Fruit fly (Drosophila melanogaster): ENCODE results near the gene Srp14.

Srp14 gene

dm6 chr3R:20597407-20598325, 17.8 kb downstream of the Srp14 start:
- TF ChIP-seq noc (tag; optimal IDR thresholded peaks at IDR 0.05), result no peak

- no peak for TF ChIP-seq noc (tag; optimal IDR thresholded peaks at IDR 0.05)
Observed at dm6 chr3R:20600109-20600508, 20.2 kb downstream of the Srp14 start.

dm6 chr3R:20602599-20602998, 22.7 kb downstream of the Srp14 start:
- TF ChIP-seq noc (tag; optimal IDR thresholded peaks at IDR 0.05), result no peak

dm6 chr3R:20604078-20604477, 24.2 kb downstream of the Srp14 start:
- no peak for TF ChIP-seq noc (tag; optimal IDR thresholded peaks at IDR 0.05)

dm6 chr3R:20605078-20605477, 25.2 kb downstream of the Srp14 start:
- TF ChIP-seq noc (tag; optimal IDR thresholded peaks at IDR 0.05), result no peak

- TF ChIP-seq noc (tag; optimal IDR thresholded peaks at IDR 0.05), result peak; percentile 79
Observed at dm6 chr3R:20605562-20606155, 25.7 kb downstream of the Srp14 start.

dm6 chr3R:20608199-20608598, 28.3 kb downstream of the Srp14 start:
- no peak for TF ChIP-seq noc (tag; optimal IDR thresholded peaks at IDR 0.05)

- no peak for TF ChIP-seq noc (tag; optimal IDR thresholded peaks at IDR 0.05)
Observed at dm6 chr3R:20616801-20617200, 36.9 kb downstream of the Srp14 start, which contains the start of gene CG15923. Gene CG15923 (minus strand): TSS chr3R:20616901.

dm6 chr3R:20617583-20617982, 37.7 kb downstream of the Srp14 start, which contains the start of gene CG5466:
Gene CG5466 (plus strand): TSS chr3R:20617883.
- TF ChIP-seq noc (tag; optimal IDR thresholded peaks at IDR 0.05), result no peak

dm6 chr3R:20618947-20619346, 39.0 kb downstream of the Srp14 start:
- TF ChIP-seq noc (tag; optimal IDR thresholded peaks at IDR 0.05), result no peak

- no peak for TF ChIP-seq noc (tag; optimal IDR thresholded peaks at IDR 0.05)
Observed at dm6 chr3R:20621805-20622286, 41.9 kb downstream of the Srp14 start, which contains the start of gene H. Gene H (plus strand): TSS chr3R:20621938.

dm6 chr3R:20622297-20623168, 42.6 kb downstream of the Srp14 start:
- TF ChIP-seq noc (tag; optimal IDR thresholded peaks at IDR 0.05), result no peak

- TF ChIP-seq noc (tag; optimal IDR thresholded peaks at IDR 0.05), result no peak
Observed at dm6 chr3R:20626123-20626522, 46.2 kb downstream of the Srp14 start.
